Worm (Caenorhabditis elegans) whole organism, L3 larva: ENCODE measurements around the gene nol-56.

ENCODE experiments used
- ceh-9 ChIP-seq: sonication (generic microtip); optimal IDR thresholded peaks from 2 replicates; lab custom pipeline; 2018; ENCODE audit warnings: missing biosample characterization, missing genetic modification characterization
- nhr-28 ChIP-seq: fragments of 150-350 bp; optimal IDR thresholded peaks from 2 replicates; lab custom pipeline; 2014; ENCODE audit warnings: missing biosample characterization, missing genetic modification characterization

DNA sequence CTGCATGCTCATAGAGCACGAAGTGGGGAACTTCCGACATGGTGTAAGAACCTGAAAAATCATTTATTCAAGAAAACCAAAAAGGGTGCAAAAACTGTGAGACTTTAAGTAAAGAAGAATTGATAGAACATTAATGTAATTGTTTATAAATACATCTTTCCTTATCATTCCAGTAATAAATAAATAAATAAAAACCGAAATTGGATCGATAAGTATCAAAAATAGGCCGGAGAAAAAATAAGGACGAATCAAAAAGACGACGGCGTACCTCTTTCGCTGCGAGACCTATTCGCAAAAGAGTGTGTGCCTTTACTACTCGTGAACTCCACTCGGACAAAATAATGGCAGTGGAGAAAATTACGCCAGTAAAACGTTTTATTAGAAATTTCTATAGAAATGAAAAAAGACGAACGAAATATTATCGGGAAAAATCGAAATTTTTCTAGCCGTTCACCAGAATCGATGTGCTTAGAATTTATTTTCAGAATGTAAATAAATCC is at the start of gene nol-56:
- TF ChIP-seq nhr-28 (tag; lab: Kevin White, UChicago): no peak
- no peak for TF ChIP-seq ceh-9 (tag; lab: Kevin White, UChicago)
